Fruit fly (Drosophila melanogaster): ENCODE data around the gene CG12375.
A peak's percentile ranks its signal among the peaks of the same experiment; 100 is the strongest.

The CG12375 gene

DNA sequence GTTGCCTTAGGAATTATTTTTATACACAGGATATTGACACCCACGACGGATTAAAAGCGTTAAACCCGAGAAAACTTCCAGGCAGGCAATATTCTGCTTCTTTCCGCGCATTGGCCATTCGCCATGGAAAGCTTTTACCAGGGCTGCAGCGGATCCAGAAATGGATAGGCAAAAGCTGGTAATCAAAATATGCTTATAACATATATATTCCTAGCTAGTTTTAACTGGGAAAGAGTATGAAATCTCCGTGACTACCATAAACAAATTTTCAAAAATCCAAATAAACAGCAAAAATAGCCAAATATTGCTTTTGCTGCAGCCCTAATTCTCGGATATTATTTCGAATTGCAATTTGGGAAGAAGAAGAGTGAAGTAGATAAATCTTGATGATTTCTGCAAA is 32.8 kb upstream of the CG12375 start, which contains the start of the genes PAPLA1 and Rbsn-5 (continued):
- TF ChIP-seq CG10565 (GFP tag; optimal IDR thresholded peaks at IDR 0.05) (peak; percentile 74), CG16863 (GFP tag; optimal IDR thresholded peaks at IDR 0.05) (peak; percentile 93), PHDP (tag; optimal IDR thresholded peaks at IDR 0.05) (peak; percentile 94), CG6654 (GFP tag; optimal IDR thresholded peaks at IDR 0.05) (peak; percentile 78), Hmx (GFP tag; optimal IDR thresholded peaks at IDR 0.05) (peak; percentile 87), ind (GFP tag; optimal IDR thresholded peaks at IDR 0.05) (peak; percentile 97), D19A (tag; optimal IDR thresholded peaks at IDR 0.05) (peak; percentile 86), Doc2 (GFP tag; IDR thresholded peaks at IDR 0.05) (0 out of 2 replicates have a peak, but pooled peaks have one; percentile 59), Opbp (GFP tag; IDR thresholded peaks at IDR 0.05; ENCODE audit: partially characterized antibody) (no peak), Dfd (GFP tag; optimal IDR thresholded peaks at IDR 0.05) (no peak), CG18619 (GFP tag; optimal IDR thresholded peaks at IDR 0.05) (peak; percentile 88), CG10543 (GFP tag; optimal IDR thresholded peaks at IDR 0.05) (peak; percentile 94), Poxn (GFP tag; IDR thresholded peaks at IDR 0.05) (peak; percentile 66), vfl (GFP tag; optimal IDR thresholded peaks at IDR 0.05) (peak; percentile 94), Drgx (GFP tag; IDR thresholded peaks at IDR 0.05) (peak; percentile 79), Xrp1 (GFP tag; IDR thresholded peaks at IDR 0.05) (peak; percentile 93), CG7928 (GFP tag; optimal IDR thresholded peaks at IDR 0.05) (peak; percentile 100), pfk (GFP tag; optimal IDR thresholded peaks at IDR 0.05) (peak; percentile 41), CG17912 (GFP tag; optimal IDR thresholded peaks at IDR 0.05) (peak; percentile 78), cas (GFP tag; IDR thresholded peaks at IDR 0.05) (peak; percentile 87), cg (GFP tag; optimal IDR thresholded peaks at IDR 0.05) (no peak), Ada2b (GFP tag; IDR thresholded peaks at IDR 0.05) (peak; percentile 89), sug (tag; optimal IDR thresholded peaks at IDR 0.05) (peak; percentile 94), Ssrp (tag; optimal IDR thresholded peaks at IDR 0.05) (peak; percentile 92), CG5180 (GFP tag; optimal IDR thresholded peaks at IDR 0.05) (peak; percentile 55), gcm2 (GFP tag; optimal IDR thresholded peaks at IDR 0.05) (peak; percentile 92), bigmax (GFP tag; optimal IDR thresholded peaks at IDR 0.05) (no peak), lov (optimal IDR thresholded peaks at IDR 0.05) (no peak), lov (GFP tag; IDR thresholded peaks at IDR 0.05) (peak; percentile 87), ewg (GFP tag; optimal IDR thresholded peaks at IDR 0.05) (peak; percentile 91), hb (GFP tag; IDR thresholded peaks at IDR 0.05; ENCODE audit: partially characterized antibody) (no peak), ham (GFP tag; IDR thresholded peaks at IDR 0.05) (peak; percentile 87), ssp (GFP tag; IDR thresholded peaks at IDR 0.05) (peak; percentile 84), Sox100B (GFP tag; optimal IDR thresholded peaks at IDR 0.05) (peak; percentile 83), pb (GFP tag; optimal IDR thresholded peaks at IDR 0.05) (peak; percentile 93), rib (GFP tag; IDR thresholded peaks at IDR 0.05) (peak; percentile 82), dmrt11E (tag; optimal IDR thresholded peaks at IDR 0.05) (peak; percentile 76), CG12104 (GFP tag; optimal IDR thresholded peaks at IDR 0.05) (peak; percentile 90), vnd (GFP tag; IDR thresholded peaks at IDR 0.05; ENCODE audit: partially characterized antibody) (no peak), Hmr (GFP tag; optimal IDR thresholded peaks at IDR 0.05) (peak; percentile 93), Dek (tag; optimal IDR thresholded peaks at IDR 0.05) (peak; percentile 92), MBD-R2 (GFP tag; IDR thresholded peaks at IDR 0.05) (peak; percentile 97), Hr39 (optimal IDR thresholded peaks at IDR 0.05) (no peak), CG15011 (GFP tag; optimal IDR thresholded peaks at IDR 0.05) (peak; percentile 81), Bteb2 (GFP tag; optimal IDR thresholded peaks at IDR 0.05) (peak; percentile 93), tup (GFP tag; optimal IDR thresholded peaks at IDR 0.05) (peak; percentile 86), org-1 (GFP tag; optimal IDR thresholded peaks at IDR 0.05) (peak; percentile 86), sna (GFP tag; IDR thresholded peaks at IDR 0.05; ENCODE audit: partially characterized antibody) (no peak), sc (optimal IDR thresholded peaks at IDR 0.05) (no peak), sc (GFP tag; optimal IDR thresholded peaks at IDR 0.05) (peak; percentile 84), CG11093 (GFP tag; IDR thresholded peaks at IDR 0.05) (peak; percentile 88), CG10274 (GFP tag; optimal IDR thresholded peaks at IDR 0.05) (peak; percentile 75)
